In the genomic region with DNA sequence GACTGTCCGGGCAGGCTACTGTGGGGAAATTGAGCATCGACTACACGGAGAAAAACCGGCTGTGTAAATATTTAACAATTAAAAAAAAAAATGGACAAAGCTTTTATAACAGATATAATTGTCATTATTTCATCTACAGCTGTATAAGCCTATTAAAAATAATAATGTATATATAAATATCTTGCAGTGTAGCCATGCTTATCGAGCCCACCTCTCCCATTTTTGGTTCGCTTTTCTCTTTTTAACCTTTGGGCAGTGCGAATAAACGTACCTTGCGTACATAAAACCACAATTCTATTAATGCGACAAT, we compare ENCODE assay signal across 5 fruit fly cellular contexts.
TF ChIP-seq lines count a peak whose summit lies in the region.

No protein-coding gene starts in this region.

- TF ChIP-seq CTCF in whole organism, embryonic (GFP tag; optimal IDR thresholded peaks at IDR 0.05; lab: Kevin White, UChicago) = no peak

TF ChIP-seq in whole organism, adult, 20 proteins besides CTCF, POLR2A, EP300 and RAD21 (continues in another document):
- TF ChIP-seq ovo (GFP tag; optimal IDR thresholded peaks at IDR 0.05; lab: Kevin White, UChicago) (no peak), kay (GFP tag; lab: Kevin White, UChicago; ENCODE audit: borderline replicate concordance) (peak; percentile 17), CG7101 (tag; optimal IDR thresholded peaks at IDR 0.05; lab: Kevin White, UChicago) (peak; percentile 68), CG11617 (GFP tag; optimal IDR thresholded peaks at IDR 0.05; lab: Kevin White, UChicago) (peak; percentile 53), Clk (GFP tag; optimal IDR thresholded peaks at IDR 0.05; lab: Kevin White, UChicago) (peak; percentile 55), pad (GFP tag; optimal IDR thresholded peaks at IDR 0.05; lab: Kevin White, UChicago) (peak; percentile 38), CG14711 (tag; optimal IDR thresholded peaks at IDR 0.05; lab: Kevin White, UChicago) (peak; percentile 78), toe (GFP tag; optimal IDR thresholded peaks at IDR 0.05; lab: Kevin White, UChicago) (peak; percentile 45), CG7045 (GFP tag; optimal IDR thresholded peaks at IDR 0.05; lab: Kevin White, UChicago) (peak; percentile 82), bab1 (GFP tag; optimal IDR thresholded peaks at IDR 0.05; lab: Kevin White, UChicago) (no peak), CG33017 (tag; optimal IDR thresholded peaks at IDR 0.05; lab: Kevin White, UChicago) (peak; percentile 71), CG1620 (GFP tag; optimal IDR thresholded peaks at IDR 0.05; lab: Kevin White, UChicago) (peak; percentile 2), CG5204 (GFP tag; optimal IDR thresholded peaks at IDR 0.05; lab: Kevin White, UChicago) (peak; percentile 47), CG12768 (GFP tag; optimal IDR thresholded peaks at IDR 0.05; lab: Kevin White, UChicago) (peak; percentile 74), cnc (optimal IDR thresholded peaks at IDR 0.05; lab: Kevin White, UChicago) (no peak), Hr96 (GFP tag; optimal IDR thresholded peaks at IDR 0.05; lab: Kevin White, UChicago) (peak; percentile 55), Mnt (GFP tag; optimal IDR thresholded peaks at IDR 0.05; lab: Kevin White, UChicago) (no peak)

TF ChIP-seq in whole organism, embryonic, 481 proteins besides CTCF, POLR2A, EP300 and RAD21 (continues in another document):
- TF ChIP-seq gt (GFP tag; IDR thresholded peaks at IDR 0.05; lab: Robert Waterston, UW) (no peak), gfzf (GFP tag; optimal IDR thresholded peaks at IDR 0.05; lab: Kevin White, UChicago) (no peak), stc (GFP tag; IDR thresholded peaks at IDR 0.05; lab: Robert Waterston, UW) (peak; percentile 66; the same call in 1 of the 2 replicates), CHES-1-like (GFP tag; optimal IDR thresholded peaks at IDR 0.05; lab: Kevin White, UChicago) (no peak), Antp (GFP tag; optimal IDR thresholded peaks at IDR 0.05; lab: Kevin White, UChicago) (no peak), Spps (tag; optimal IDR thresholded peaks at IDR 0.05; lab: Kevin White, UChicago) (no peak), Opbp (GFP tag; IDR thresholded peaks at IDR 0.05; lab: Robert Waterston, UW; ENCODE audit: partially characterized antibody) (no peak), exex (tag; optimal IDR thresholded peaks at IDR 0.05; lab: Kevin White, UChicago) (no peak), CG3163 (GFP tag; optimal IDR thresholded peaks at IDR 0.05; lab: Kevin White, UChicago) (no peak), CG10654 (GFP tag; optimal IDR thresholded peaks at IDR 0.05; lab: Kevin White, UChicago) (peak; percentile 38), E2f1 (GFP tag; IDR thresholded peaks at IDR 0.05; lab: Robert Waterston, UW) (peak; percentile 71), CG1602 (GFP tag; optimal IDR thresholded peaks at IDR 0.05; lab: Kevin White, UChicago) (peak; percentile 63), CG1529 (GFP tag; optimal IDR thresholded peaks at IDR 0.05; lab: Kevin White, UChicago) (peak; percentile 6), CG2875 (GFP tag; optimal IDR thresholded peaks at IDR 0.05; lab: Kevin White, UChicago) (no peak), mirr (GFP tag; optimal IDR thresholded peaks at IDR 0.05; lab: Kevin White, UChicago) (no peak), ash1 (GFP tag; optimal IDR thresholded peaks at IDR 0.05; lab: Kevin White, UChicago) (no peak), Hr78 (GFP tag; optimal IDR thresholded peaks at IDR 0.05; lab: Kevin White, UChicago) (no peak), org-1 (GFP tag; optimal IDR thresholded peaks at IDR 0.05; lab: Kevin White, UChicago) (peak; percentile 55)

TF ChIP-seq in whole organism, prepupa, 60 proteins besides CTCF, POLR2A, EP300 and RAD21 (continues in another document):
- TF ChIP-seq Ets96B (tag; optimal IDR thresholded peaks at IDR 0.05; lab: Kevin White, UChicago) = peak; percentile 18
- peak; percentile 1 for TF ChIP-seq dsx (GFP tag; optimal IDR thresholded peaks at IDR 0.05; lab: Kevin White, UChicago; ENCODE audit: poor library complexity, severe bottlenecking)
- peak; percentile 64 for TF ChIP-seq achi (GFP tag; optimal IDR thresholded peaks at IDR 0.05; lab: Kevin White, UChicago)
- peak; percentile 41 for TF ChIP-seq CG4318 (GFP tag; optimal IDR thresholded peaks at IDR 0.05; lab: Kevin White, UChicago)
- TF ChIP-seq OdsH (GFP tag; optimal IDR thresholded peaks at IDR 0.05; lab: Kevin White, UChicago) = peak; percentile 75
- TF ChIP-seq salr (GFP tag; optimal IDR thresholded peaks at IDR 0.05; lab: Kevin White, UChicago) = peak in 1 of 2 experiments; percentile 27
- TF ChIP-seq Ets21C (GFP tag; optimal IDR thresholded peaks at IDR 0.05; lab: Kevin White, UChicago) = peak; percentile 53
- peak; percentile 73 for TF ChIP-seq Sox102F (GFP tag; optimal IDR thresholded peaks at IDR 0.05; lab: Kevin White, UChicago)
- TF ChIP-seq Eip78C (GFP tag; lab: Kevin White, UChicago) = peak; percentile 89
- TF ChIP-seq CG15336 (GFP tag; IDR thresholded peaks at IDR 0.05; lab: Robert Waterston, UW) = peak; percentile 74; the same call in 1 of the 2 replicates
- no peak for TF ChIP-seq CG8119 (GFP tag; IDR thresholded peaks at IDR 0.05; lab: Robert Waterston, UW)
- peak; percentile 22 for TF ChIP-seq spab (GFP tag; optimal IDR thresholded peaks at IDR 0.05; lab: Kevin White, UChicago)
- TF ChIP-seq Blimp-1 (GFP tag; optimal IDR thresholded peaks at IDR 0.05; lab: Kevin White, UChicago) = peak; percentile 71
- peak; percentile 70 for TF ChIP-seq Gug (GFP tag; IDR thresholded peaks at IDR 0.05; lab: Robert Waterston, UW)
- TF ChIP-seq topi (GFP tag; optimal IDR thresholded peaks at IDR 0.05; lab: Kevin White, UChicago) = peak; percentile 85
- TF ChIP-seq CG11902 (GFP tag; optimal IDR thresholded peaks at IDR 0.05; lab: Kevin White, UChicago) = peak; percentile 61
- TF ChIP-seq dac (GFP tag; optimal IDR thresholded peaks at IDR 0.05; lab: Kevin White, UChicago) = no peak
- peak; percentile 71 for TF ChIP-seq lz (GFP tag; optimal IDR thresholded peaks at IDR 0.05; lab: Kevin White, UChicago)

TF ChIP-seq in whole organism, pupa, 21 proteins besides CTCF, POLR2A, EP300 and RAD21 (continues in another document):
- peak; percentile 48 for TF ChIP-seq CG17806 (tag; optimal IDR thresholded peaks at IDR 0.05; lab: Kevin White, UChicago)
- no peak for TF ChIP-seq rn (GFP tag; IDR thresholded peaks at IDR 0.05; lab: Robert Waterston, UW)
- peak; percentile 60 for TF ChIP-seq CG8159 (tag; optimal IDR thresholded peaks at IDR 0.05; lab: Kevin White, UChicago)
- peak; percentile 73; the same call in 1 of the 2 replicates for TF ChIP-seq CG32121 (GFP tag; IDR thresholded peaks at IDR 0.05; lab: Robert Waterston, UW)
- peak; percentile 24 for TF ChIP-seq Pif1A (GFP tag; optimal IDR thresholded peaks at IDR 0.05; lab: Kevin White, UChicago)
- peak; percentile 21 for TF ChIP-seq CG8301 (tag; optimal IDR thresholded peaks at IDR 0.05; lab: Kevin White, UChicago)
- TF ChIP-seq Ets98B (GFP tag; IDR thresholded peaks at IDR 0.05; lab: Robert Waterston, UW) = peak; percentile 77
- peak; percentile 67; the same call in 2 of the 3 replicates for TF ChIP-seq fd96Ca (GFP tag; IDR thresholded peaks at IDR 0.05; lab: Robert Waterston, UW)
- no peak for TF ChIP-seq CG13204 (GFP tag; optimal IDR thresholded peaks at IDR 0.05; lab: Kevin White, UChicago)
- TF ChIP-seq gl (tag; optimal IDR thresholded peaks at IDR 0.05; lab: Kevin White, UChicago) = no peak
- TF ChIP-seq D1 (tag; optimal IDR thresholded peaks at IDR 0.05; lab: Kevin White, UChicago) = no peak
- TF ChIP-seq CG14655 (GFP tag; optimal IDR thresholded peaks at IDR 0.05; lab: Kevin White, UChicago) = peak; percentile 29
- peak; percentile 27 for TF ChIP-seq CG34367 (tag; optimal IDR thresholded peaks at IDR 0.05; lab: Kevin White, UChicago)
- TF ChIP-seq Pif1B (GFP tag; optimal IDR thresholded peaks at IDR 0.05; lab: Kevin White, UChicago) = peak; percentile 22
- TF ChIP-seq CG10348 (GFP tag; IDR thresholded peaks at IDR 0.05; lab: Robert Waterston, UW) = no peak
- no peak for TF ChIP-seq CG9948 (tag; optimal IDR thresholded peaks at IDR 0.05; lab: Kevin White, UChicago)
- peak; percentile 83 for TF ChIP-seq Snoo (tag; optimal IDR thresholded peaks at IDR 0.05; lab: Kevin White, UChicago)
- no peak for TF ChIP-seq CG15710 (tag; optimal IDR thresholded peaks at IDR 0.05; lab: Kevin White, UChicago)
- TF ChIP-seq CG4496 (GFP tag; IDR thresholded peaks at IDR 0.05; lab: Robert Waterston, UW) = peak; percentile 86
- TF ChIP-seq CG12605 (GFP tag; IDR thresholded peaks at IDR 0.05; lab: Robert Waterston, UW) = no peak; the same call in 1 of the 2 replicates

TF ChIP-seq in whole organism, wandering third instar larva, 38 proteins besides CTCF, POLR2A, EP300 and RAD21 (continues in another document):
- TF ChIP-seq ey (GFP tag; optimal IDR thresholded peaks at IDR 0.05; lab: Kevin White, UChicago) (peak; percentile 84), sage (GFP tag; optimal IDR thresholded peaks at IDR 0.05; lab: Kevin White, UChicago) (peak; percentile 84), Jra (GFP tag; optimal IDR thresholded peaks at IDR 0.05; lab: Kevin White, UChicago) (peak; percentile 67), Hr78 (GFP tag; optimal IDR thresholded peaks at IDR 0.05; lab: Kevin White, UChicago) (no peak), jim (GFP tag; optimal IDR thresholded peaks at IDR 0.05; lab: Kevin White, UChicago) (no peak), CG32264 (GFP tag; optimal IDR thresholded peaks at IDR 0.05; lab: Kevin White, UChicago) (peak; percentile 78), HLH106 (tag; optimal IDR thresholded peaks at IDR 0.05; lab: Kevin White, UChicago) (peak; percentile 90), dsf (GFP tag; optimal IDR thresholded peaks at IDR 0.05; lab: Kevin White, UChicago; ENCODE audit: borderline replicate concordance) (peak; percentile 42), GATAd (GFP tag; optimal IDR thresholded peaks at IDR 0.05; lab: Kevin White, UChicago) (peak; percentile 35), Mio (GFP tag; optimal IDR thresholded peaks at IDR 0.05; lab: Kevin White, UChicago) (peak; percentile 18), br (GFP tag; optimal IDR thresholded peaks at IDR 0.05; lab: Kevin White, UChicago) (peak; percentile 82), tai (GFP tag; optimal IDR thresholded peaks at IDR 0.05; lab: Kevin White, UChicago) (peak; percentile 62), Sp1 (GFP tag; optimal IDR thresholded peaks at IDR 0.05; lab: Kevin White, UChicago) (peak; percentile 90), Hnf4 (GFP tag; optimal IDR thresholded peaks at IDR 0.05; lab: Kevin White, UChicago) (peak; percentile 86), h (GFP tag; optimal IDR thresholded peaks at IDR 0.05; lab: Kevin White, UChicago) (peak; percentile 96), rgr (GFP tag; optimal IDR thresholded peaks at IDR 0.05; lab: Kevin White, UChicago) (peak; percentile 96), Abd-B (GFP tag; optimal IDR thresholded peaks at IDR 0.05; lab: Kevin White, UChicago) (no peak), Myc (optimal IDR thresholded peaks at IDR 0.05; lab: Kevin White, UChicago) (no peak), Hr83 (GFP tag; optimal IDR thresholded peaks at IDR 0.05; lab: Kevin White, UChicago; ENCODE audit: poor library complexity, severe bottlenecking) (no peak), Rel (GFP tag; optimal IDR thresholded peaks at IDR 0.05; lab: Kevin White, UChicago) (peak; percentile 65), Rel (tag; optimal IDR thresholded peaks at IDR 0.05; lab: Kevin White, UChicago) (peak; percentile 34), N (GFP tag; optimal IDR thresholded peaks at IDR 0.05; lab: Kevin White, UChicago) (no peak)
